Worm (Caenorhabditis elegans) whole organism, young adult: ENCODE results near the gene cisd-3.2.

Experiments used
- B0035.1 ChIP-seq: sonication (generic microtip); optimal IDR thresholded peaks from 2 replicates; lab custom pipeline; 2016; ENCODE audit warnings: missing genetic modification characterization, mild to moderate bottlenecking, missing compliant biosample characterization, missing genotype, missing genetic modification reagents
- B0336.3 ChIP-seq: fragments of 200-800 bp; sonication (Bioruptor generic); IDR thresholded peaks from 2 replicates; pipeline ENCODE4 v1.3.6; 2022; ENCODE audit warnings: missing genetic modification characterization, missing compliant biosample characterization
- F22D6.2 ChIP-seq: sonication (generic microtip); optimal IDR thresholded peaks from 2 replicates; lab custom pipeline; 2016; ENCODE audit warnings: mild to moderate bottlenecking, missing genetic modification characterization, missing compliant biosample characterization
- F23B12.7 ChIP-seq: sonication (generic microtip); optimal IDR thresholded peaks from 2 replicates; lab custom pipeline; 2017; ENCODE audit warnings: missing genetic modification characterization, mild to moderate bottlenecking, missing compliant biosample characterization, antibody characterized with exemption, moderate library complexity; ENCODE audit not compliant: insufficient read depth
- F33H1.4 ChIP-seq: fragments of 200-800 bp; sonication (Bioruptor generic); IDR thresholded peaks from 2 replicates; pipeline ENCODE4 v1.3.6; 2022; ENCODE audit warnings: missing genetic modification reagents, missing genetic modification characterization, missing compliant biosample characterization
- F37B4.10 ChIP-seq: fragments of 200-800 bp; sonication (Bioruptor generic); IDR thresholded peaks from 2 replicates; pipeline ENCODE4 v1.3.6; 2022; ENCODE audit warnings: missing genetic modification characterization, missing compliant biosample characterization
- F39B2.1 ChIP-seq: fragments of 200-800 bp; sonication (Bioruptor generic); IDR thresholded peaks from 2 replicates; pipeline ENCODE4 v1.3.6; 2022; ENCODE audit warnings: missing genetic modification reagents, missing genetic modification characterization, missing compliant biosample characterization
- F49E8.2 ChIP-seq: sonication (generic microtip); optimal IDR thresholded peaks from 3 replicates; lab custom pipeline; 2017; ENCODE audit warnings: missing genetic modification characterization, mild to moderate bottlenecking, missing compliant biosample characterization, antibody characterized with exemption, moderate library complexity; ENCODE audit not compliant: insufficient read depth
- F52B5.7 ChIP-seq: sonication (generic microtip); optimal IDR thresholded peaks from 2 replicates; lab custom pipeline; 2016; ENCODE audit warnings: mild to moderate bottlenecking, missing genetic modification characterization, missing compliant biosample characterization
- F55B11.4 ChIP-seq: sonication (generic microtip); optimal IDR thresholded peaks from 2 replicates; lab custom pipeline; 2016; ENCODE audit warnings: missing compliant biosample characterization, missing genetic modification characterization, borderline replicate concordance; ENCODE audit not compliant: insufficient read depth
- F57A8.1 ChIP-seq: fragments of 200-800 bp; sonication (Bioruptor generic); optimal IDR thresholded peaks from 2 replicates; lab custom pipeline; 2018; ENCODE audit warnings: mild to moderate bottlenecking, missing genetic modification characterization, moderate library complexity, missing compliant biosample characterization
- Y53F4B.3 ChIP-seq: fragments of 200-800 bp; sonication (Bioruptor generic); IDR thresholded peaks from 2 replicates; pipeline ENCODE4 v1.3.6; 2022; ENCODE audit warnings: missing genetic modification reagents, missing genetic modification characterization, missing compliant biosample characterization
- Y56A3A.18 ChIP-seq: fragments of 200-800 bp; sonication (Bioruptor generic); IDR thresholded peaks from 2 replicates; pipeline ENCODE4 v1.3.6; 2022; ENCODE audit warnings: missing genetic modification reagents, missing genetic modification characterization, missing compliant biosample characterization
- Y67H2A.10 ChIP-seq: fragments of 200-800 bp; sonication (Bioruptor generic); conservative IDR thresholded peaks from 2 replicates; pipeline ENCODE4 v1.3.6; 2022; ENCODE audit warnings: missing genetic modification reagents, missing genetic modification characterization, missing compliant biosample characterization
- Y95B8A.8 ChIP-seq: fragments of 200-800 bp; sonication (Bioruptor generic); IDR thresholded peaks from 2 replicates; pipeline ENCODE4 v1.3.6; 2022; ENCODE audit warnings: missing genetic modification reagents, missing genetic modification characterization, missing compliant biosample characterization
- ZK185.1 ChIP-seq: sonication (generic microtip); optimal IDR thresholded peaks from 2 replicates; lab custom pipeline; 2016; ENCODE audit warnings: mild to moderate bottlenecking, missing genetic modification characterization, missing compliant biosample characterization; ENCODE audit not compliant: poor library complexity, severe bottlenecking
- attf-6 ChIP-seq: fragments of 200-800 bp; sonication (Bioruptor generic); IDR thresholded peaks from 2 replicates; pipeline ENCODE4 v1.3.6; 2022; ENCODE audit warnings: missing genetic modification reagents, missing genetic modification characterization, missing compliant biosample characterization
- ccch-3 ChIP-seq: fragments of 200-800 bp; sonication (Bioruptor generic); optimal IDR thresholded peaks from 2 replicates; lab custom pipeline; 2018; ENCODE audit warnings: mild to moderate bottlenecking, missing genetic modification characterization, missing compliant biosample characterization
- cebp-1 ChIP-seq, 2 experiments: fragments of 200-800 bp in 1 of 2; sonication (Bioruptor generic) in 1 of 2; sonication (generic microtip) in 1 of 2; IDR thresholded peaks in 1 of 2; optimal IDR thresholded peaks in 1 of 2; 2 replicates each; pipeline versions ENCODE4 v1.3.6 to Lab custom; 2017 to 2022; ENCODE audit warnings: missing compliant biosample characterization in 2 of 2, missing genetic modification characterization in 2 of 2, mild to moderate bottlenecking in 1 of 2, missing genetic modification reagents in 1 of 2, moderate library complexity in 1 of 2
- cebp-2 ChIP-seq: fragments of 200-800 bp; sonication (Bioruptor generic); IDR thresholded peaks from 2 replicates; pipeline ENCODE4 v1.3.6; 2022; ENCODE audit warnings: missing genetic modification characterization, missing compliant biosample characterization
- ceh-40 ChIP-seq: fragments of 200-800 bp; sonication (Bioruptor generic); IDR thresholded peaks from 2 replicates; pipeline ENCODE4 v1.3.6; 2022; ENCODE audit warnings: missing genetic modification characterization, missing compliant biosample characterization
- ceh-91 ChIP-seq: fragments of 200-800 bp; sonication (Bioruptor generic); IDR thresholded peaks from 2 replicates; pipeline ENCODE4 v1.3.6; 2022; ENCODE audit warnings: missing genetic modification reagents, missing genetic modification characterization, missing compliant biosample characterization
- chd-7 ChIP-seq: sonication (generic microtip); optimal IDR thresholded peaks from 2 replicates; lab custom pipeline; 2016; ENCODE audit warnings: mild to moderate bottlenecking, missing genetic modification characterization, moderate library complexity, missing compliant biosample characterization
- die-1 ChIP-seq: sonication (generic microtip); optimal IDR thresholded peaks from 2 replicates; lab custom pipeline; 2016; ENCODE audit warnings: missing genotype, mild to moderate bottlenecking, missing genetic modification characterization, missing compliant biosample characterization
- dpl-1 ChIP-seq: fragments of 150-350 bp; optimal IDR thresholded peaks from 2 replicates; lab custom pipeline; 2014; ENCODE audit warnings: missing biosample characterization, missing genetic modification reagents, missing genetic modification characterization
- efl-1 ChIP-seq: fragments of 150-350 bp; optimal IDR thresholded peaks from 2 replicates; lab custom pipeline; 2014; ENCODE audit warnings: missing biosample characterization, missing genetic modification reagents, missing genetic modification characterization
- egrh-3 ChIP-seq: fragments of 200-800 bp; sonication (Bioruptor generic); IDR thresholded peaks from 2 replicates; pipeline ENCODE4 v1.3.6; 2022; ENCODE audit warnings: missing genetic modification reagents, missing genetic modification characterization, missing compliant biosample characterization
- fkh-3 ChIP-seq: sonication (generic microtip); optimal IDR thresholded peaks from 2 replicates; lab custom pipeline; 2016; ENCODE audit warnings: mild to moderate bottlenecking, missing genetic modification characterization, missing compliant biosample characterization
- hlh-12 ChIP-seq: sonication (generic microtip); optimal IDR thresholded peaks from 2 replicates; lab custom pipeline; 2016; ENCODE audit warnings: missing genetic modification characterization, missing compliant biosample characterization
- hmg-1.2 ChIP-seq: fragments of 200-800 bp; sonication (Bioruptor generic); IDR thresholded peaks from 2 replicates; pipeline ENCODE4 v1.3.6; 2022; ENCODE audit warnings: missing genetic modification reagents, missing genetic modification characterization, missing compliant biosample characterization
- hsf-1 ChIP-seq: fragments of 200-800 bp; sonication (Bioruptor generic); IDR thresholded peaks from 2 replicates; pipeline ENCODE4 v1.3.6; 2022; ENCODE audit warnings: missing genetic modification reagents, missing genetic modification characterization, missing compliant biosample characterization
- let-607 ChIP-seq, 2 experiments: fragments of 200-800 bp in 1 of 2; sonication (Bioruptor generic) in 1 of 2; sonication (generic microtip) in 1 of 2; optimal IDR thresholded peaks; 2 replicates each; lab custom pipeline; 2016 to 2018; ENCODE audit warnings: mild to moderate bottlenecking in 2 of 2, missing compliant biosample characterization in 2 of 2, missing genetic modification characterization in 2 of 2, moderate library complexity in 2 of 2, missing genotype in 1 of 2
- lin-40 ChIP-seq: sonication (generic microtip); optimal IDR thresholded peaks from 2 replicates; lab custom pipeline; 2016; ENCODE audit warnings: missing genetic modification characterization, mild to moderate bottlenecking, missing compliant biosample characterization, missing genotype, missing genetic modification reagents
- madf-10 ChIP-seq: sonication (generic microtip); optimal IDR thresholded peaks from 2 replicates; lab custom pipeline; 2016; ENCODE audit warnings: mild to moderate bottlenecking, missing genetic modification characterization, missing compliant biosample characterization
- madf-6 ChIP-seq: fragments of 200-800 bp; sonication (Bioruptor generic); IDR thresholded peaks from 2 replicates; pipeline ENCODE4 v1.3.6; 2022; ENCODE audit warnings: missing genetic modification reagents, missing genetic modification characterization, missing compliant biosample characterization
- nhr-179 ChIP-seq: sonication (generic microtip); optimal IDR thresholded peaks from 2 replicates; lab custom pipeline; 2016; ENCODE audit warnings: mild to moderate bottlenecking, missing genetic modification characterization, missing compliant biosample characterization
- pbrm-1 ChIP-seq: fragments of 200-800 bp; sonication (Bioruptor generic); IDR thresholded peaks from 2 replicates; pipeline ENCODE4 v1.3.6; 2022; ENCODE audit warnings: missing genetic modification reagents, missing genetic modification characterization, missing compliant biosample characterization
- pha-4 ChIP-seq: fragments of 150-350 bp; sonication (generic microtip); optimal IDR thresholded peaks from 2 replicates; lab custom pipeline; 2014; ENCODE audit warnings: missing biosample characterization, missing genetic modification reagents, missing genetic modification characterization
- repo-1 ChIP-seq: sonication (generic microtip); optimal IDR thresholded peaks from 2 replicates; lab custom pipeline; 2017; ENCODE audit warnings: mild to moderate bottlenecking, missing genetic modification characterization, missing compliant biosample characterization
- snpc-1.3 ChIP-seq: sonication (generic microtip); optimal IDR thresholded peaks from 2 replicates; lab custom pipeline; 2017; ENCODE audit warnings: missing genetic modification characterization, mild to moderate bottlenecking, missing compliant biosample characterization, antibody characterized with exemption, moderate library complexity, missing genotype, missing genetic modification reagents; ENCODE audit not compliant: insufficient read depth
- sptf-2 ChIP-seq: fragments of 200-800 bp; sonication (Bioruptor generic); optimal IDR thresholded peaks from 2 replicates; lab custom pipeline; 2018; ENCODE audit warnings: mild to moderate bottlenecking, missing genetic modification characterization, missing compliant biosample characterization
- xnd-1 ChIP-seq: sonication (generic microtip); optimal IDR thresholded peaks from 2 replicates; lab custom pipeline; 2016; ENCODE audit warnings: missing genotype, missing genetic modification reagents, missing genetic modification characterization, missing compliant biosample characterization
- zfh-2 ChIP-seq: fragments of 200-800 bp; sonication (Bioruptor generic); conservative IDR thresholded peaks from 2 replicates; pipeline ENCODE4 v1.3.6; 2022; ENCODE audit warnings: missing genetic modification reagents, missing genetic modification characterization, missing compliant biosample characterization
- zim-3 ChIP-seq: sonication (generic microtip); optimal IDR thresholded peaks from 2 replicates; lab custom pipeline; 2017; ENCODE audit warnings: mild to moderate bottlenecking, missing genetic modification characterization, moderate library complexity, missing compliant biosample characterization
- ztf-18 ChIP-seq: sonication (generic microtip); optimal IDR thresholded peaks from 2 replicates; lab custom pipeline; 2016; ENCODE audit warnings: missing genotype, mild to moderate bottlenecking, missing genetic modification characterization, missing compliant biosample characterization
- ztf-28 ChIP-seq: fragments of 200-800 bp; sonication (Bioruptor generic); IDR thresholded peaks from 2 replicates; pipeline ENCODE4 v1.3.6; 2022; ENCODE audit warnings: missing genetic modification reagents, missing genetic modification characterization, missing compliant biosample characterization
- ztf-6 ChIP-seq: fragments of 200-800 bp; sonication (Bioruptor generic); IDR thresholded peaks from 2 replicates; pipeline ENCODE4 v1.3.6; 2022; ENCODE audit warnings: missing genetic modification reagents, missing genetic modification characterization, missing compliant biosample characterization

cisd-3.2 gene

ce11 chrIII:1532777-1533473, 7.4 kb upstream of the cisd-3.2 start, which contains the start of gene snf-6 (continued):
- TF ChIP-seq nhr-179 = no peak
- TF ChIP-seq F57A8.1 = no peak
- TF ChIP-seq F37B4.10 (GFP tag; lab: Robert Waterston, UW) = no peak
- no peak for TF ChIP-seq Y95B8A.8 (GFP tag; lab: Robert Waterston, UW)
- TF ChIP-seq F23B12.7 (tag; lab: Kevin White, UChicago) = peak; percentile 41
- no peak for TF ChIP-seq let-607 (tag; optimal IDR thresholded peaks at IDR 0.05; lab: Kevin White, UChicago)
- TF ChIP-seq Y67H2A.10 (GFP tag; lab: Robert Waterston, UW) = no peak
- TF ChIP-seq B0336.3 (GFP tag; lab: Robert Waterston, UW) = no peak
- peak; percentile 77 for TF ChIP-seq efl-1 (GFP tag; lab: Kevin White, UChicago)
- TF ChIP-seq ceh-91 = 0 out of 2 replicates have a peak, but pooled peaks have one; percentile 19
- no peak for TF ChIP-seq F22D6.2 (tag; lab: Kevin White, UChicago)
- no peak for TF ChIP-seq fkh-3
- no peak for TF ChIP-seq ztf-18 (tag; lab: Kevin White, UChicago)
- no peak for TF ChIP-seq xnd-1 (tag; lab: Kevin White, UChicago)
- peak; percentile 8; the same call in 1 of the 2 replicates for TF ChIP-seq hmg-1.2 (GFP tag; lab: Robert Waterston, UW)
- TF ChIP-seq ztf-6 (GFP tag; lab: Robert Waterston, UW) = no peak
- TF ChIP-seq F39B2.1 (GFP tag; lab: Robert Waterston, UW) = no peak
- no peak for TF ChIP-seq repo-1 (tag; lab: Kevin White, UChicago)
- TF ChIP-seq zfh-2 (GFP tag; lab: Robert Waterston, UW) = no peak
- no peak for TF ChIP-seq cebp-2 (GFP tag; lab: Robert Waterston, UW)
- TF ChIP-seq Y56A3A.18 = no peak
- TF ChIP-seq ZK185.1 (tag; lab: Kevin White, UChicago) = no peak
- TF ChIP-seq cebp-1 (GFP tag; IDR thresholded peaks at IDR 0.05; lab: Robert Waterston, UW) = 0 out of 2 replicates have a peak, but pooled peaks have one; percentile 13
- TF ChIP-seq cebp-1 (tag; optimal IDR thresholded peaks at IDR 0.05; lab: Kevin White, UChicago) = peak; percentile 72
- no peak for TF ChIP-seq pha-4 (tag; lab: Kevin White, UChicago)
- TF ChIP-seq pbrm-1 (GFP tag; lab: Robert Waterston, UW) = no peak
- no peak for TF ChIP-seq hsf-1 (GFP tag; lab: Robert Waterston, UW)
- TF ChIP-seq madf-10 = no peak
- TF ChIP-seq ztf-28 (GFP tag; lab: Robert Waterston, UW) = no peak
- peak; percentile 54 for TF ChIP-seq dpl-1
- no peak for TF ChIP-seq ceh-40 (GFP tag; lab: Robert Waterston, UW)
- TF ChIP-seq lin-40 (tag; lab: Kevin White, UChicago) = peak; percentile 31
- no peak for TF ChIP-seq hlh-12 (tag; lab: Kevin White, UChicago)
- no peak for TF ChIP-seq B0035.1 (tag; lab: Kevin White, UChicago)
- no peak for TF ChIP-seq die-1 (tag; lab: Kevin White, UChicago)
- TF ChIP-seq attf-6 (GFP tag; lab: Robert Waterston, UW) = no peak
- peak; percentile 24; the same call in 1 of the 2 replicates for TF ChIP-seq F33H1.4 (GFP tag; lab: Robert Waterston, UW)
- TF ChIP-seq snpc-1.3 (tag; lab: Kevin White, UChicago) = no peak
- TF ChIP-seq F49E8.2 = no peak
- no peak for TF ChIP-seq egrh-3
- no peak for TF ChIP-seq sptf-2 (GFP tag; lab: Kevin White, UChicago)
- no peak for TF ChIP-seq F55B11.4 (tag; lab: Kevin White, UChicago)
- TF ChIP-seq zim-3 = no peak
- TF ChIP-seq ccch-3 (GFP tag; lab: Kevin White, UChicago) = no peak
- TF ChIP-seq Y53F4B.3 (GFP tag; lab: Robert Waterston, UW) = no peak
- no peak for TF ChIP-seq madf-6 (GFP tag; lab: Robert Waterston, UW)
- TF ChIP-seq F52B5.7 = no peak
- TF ChIP-seq chd-7 (tag; lab: Kevin White, UChicago) = no peak
